Worm (Caenorhabditis elegans): Measurements from ENCODE around the gene srh-137.

DNA sequence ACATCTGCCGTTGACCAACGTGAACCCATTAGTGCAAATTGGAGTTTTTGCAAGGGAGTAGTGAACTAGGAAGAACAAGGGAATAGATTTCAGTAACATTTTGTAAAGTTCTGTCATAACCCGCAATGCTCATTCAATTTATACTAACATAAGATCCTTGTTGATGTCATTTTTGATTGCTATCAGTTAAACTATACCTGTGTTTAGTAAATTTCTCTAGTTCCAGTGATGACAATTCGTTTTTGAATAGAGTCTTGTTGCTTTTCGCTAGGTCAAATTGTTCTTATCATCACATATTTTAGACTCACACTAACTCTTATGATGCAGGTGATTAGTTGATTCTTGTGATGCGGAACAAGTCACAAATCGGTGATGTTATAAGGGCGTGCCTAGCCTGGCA lies 9.9 kb downstream of the srh-137 start, which contains the start of gene clec-9:
- TF ChIP-seq atf-7 (tag; optimal IDR thresholded peaks at IDR 0.05) (no peak), ztf-26 (tag; optimal IDR thresholded peaks at IDR 0.05) (no peak), lin-54 (GFP tag; optimal IDR thresholded peaks at IDR 0.05) (no peak), pha-4 (tag; optimal IDR thresholded peaks at IDR 0.05) (no peak), F57A8.1 (GFP tag; optimal IDR thresholded peaks at IDR 0.05) (no peak), hrde-1 (tag; optimal IDR thresholded peaks at IDR 0.05; ENCODE audit: borderline replicate concordance) (no peak), lsl-1 (GFP tag; optimal IDR thresholded peaks at IDR 0.05) (no peak), egl-44 (GFP tag; IDR thresholded peaks at IDR 0.05) (no peak), mes-4 (tag; optimal IDR thresholded peaks at IDR 0.05) (no peak)
